Fruit fly (Drosophila melanogaster) whole organism, embryonic: ENCODE data around the gene InR.

ENCODE experiments used
- Abd-B ChIP-seq: fragments of 200-800 bp; sonication (Bioruptor generic); optimal IDR thresholded peaks from 2 replicates; lab custom pipeline; 2018; ENCODE audit warnings: missing biosample characterization, mild to moderate bottlenecking, missing genetic modification characterization, moderate library complexity
- CG10321 ChIP-seq: fragments of 200-800 bp; sonication (Bioruptor generic); IDR thresholded peaks from 2 replicates; pipeline ENCODE4 v1.3.6; 2022; ENCODE audit warnings: missing biosample characterization, missing genetic modification characterization
- CG10654 ChIP-seq: fragments of 200-800 bp; sonication (Bioruptor generic); optimal IDR thresholded peaks from 2 replicates; lab custom pipeline; 2016; ENCODE audit warnings: missing biosample characterization, missing genetic modification characterization
- CG12236 ChIP-seq: fragments of 200-800 bp; sonication (Bioruptor generic); optimal IDR thresholded peaks from 2 replicates; lab custom pipeline; 2016; ENCODE audit warnings: missing biosample characterization, missing genetic modification characterization
- CG12744 ChIP-seq: fragments of 200-800 bp; sonication (Bioruptor generic); optimal IDR thresholded peaks from 2 replicates; lab custom pipeline; 2016; ENCODE audit warnings: missing biosample characterization, missing genetic modification characterization
- CG16815 ChIP-seq: fragments of 200-800 bp; sonication (Bioruptor generic); optimal IDR thresholded peaks from 3 replicates; lab custom pipeline; 2017; ENCODE audit warnings: missing biosample characterization, mild to moderate bottlenecking, missing genetic modification characterization
- CG17359 ChIP-seq: fragments of 200-800 bp; sonication (Bioruptor generic); optimal IDR thresholded peaks from 3 replicates; lab custom pipeline; 2018; ENCODE audit warnings: missing biosample characterization, mild to moderate bottlenecking, missing genetic modification characterization, moderate library complexity
- CG17802 ChIP-seq: fragments of 200-800 bp; sonication (Bioruptor generic); optimal IDR thresholded peaks from 2 replicates; lab custom pipeline; 2018; ENCODE audit warnings: missing biosample characterization, mild to moderate bottlenecking, missing genetic modification characterization, moderate library complexity
- CG18262 ChIP-seq: fragments of 200-800 bp; optimal IDR thresholded peaks from 3 replicates; lab custom pipeline; 2019; ENCODE audit warnings: missing biosample characterization, mild to moderate bottlenecking, missing genetic modification characterization, moderate library complexity
- CG2202 ChIP-seq: fragments of 200-800 bp; sonication (Bioruptor generic); optimal IDR thresholded peaks from 2 replicates; lab custom pipeline; 2018; ENCODE audit warnings: missing biosample characterization, mild to moderate bottlenecking, missing genetic modification characterization
- CG2712 ChIP-seq: fragments of 200-800 bp; optimal IDR thresholded peaks from 3 replicates; lab custom pipeline; 2019; ENCODE audit warnings: missing biosample characterization, mild to moderate bottlenecking, missing genetic modification characterization, moderate library complexity
- CG2875 ChIP-seq: fragments of 200-800 bp; sonication (Bioruptor generic); optimal IDR thresholded peaks from 2 replicates; lab custom pipeline; 2017; ENCODE audit warnings: missing biosample characterization, mild to moderate bottlenecking, missing genetic modification characterization, missing genetic modification reagents
- CG31441 ChIP-seq: fragments of 200-800 bp; sonication (Bioruptor generic); IDR thresholded peaks from 2 replicates; pipeline ENCODE4 v1.3.6; 2022; ENCODE audit warnings: missing biosample characterization, missing genetic modification characterization
- CG32767 ChIP-seq: fragments of 200-800 bp; sonication (Bioruptor generic); IDR thresholded peaks from 2 replicates; pipeline ENCODE4 v1.3.6; 2022; ENCODE audit warnings: missing biosample characterization, missing genetic modification characterization
- CG5245 ChIP-seq: fragments of 200-800 bp; sonication (Bioruptor generic); optimal IDR thresholded peaks from 3 replicates; lab custom pipeline; 2016; ENCODE audit warnings: missing biosample characterization, missing genetic modification characterization
- CG6254 ChIP-seq: fragments of 200-800 bp; sonication (Bioruptor generic); optimal IDR thresholded peaks from 3 replicates; lab custom pipeline; 2017; ENCODE audit warnings: mild to moderate bottlenecking, missing biosample characterization, missing genetic modification reagents, missing genetic modification characterization
- CG8089 ChIP-seq: fragments of 200-800 bp; sonication (Bioruptor generic); optimal IDR thresholded peaks from 3 replicates; lab custom pipeline; 2016; ENCODE audit warnings: missing biosample characterization, missing genetic modification characterization
- CHES-1-like ChIP-seq: fragments of 200-800 bp; sonication (Bioruptor generic); optimal IDR thresholded peaks from 2 replicates; lab custom pipeline; 2016; ENCODE audit warnings: missing biosample characterization, missing genetic modification characterization
- CoRest ChIP-seq: fragments of 200-800 bp; sonication (Bioruptor generic); optimal IDR thresholded peaks from 3 replicates; lab custom pipeline; 2018; ENCODE audit warnings: missing biosample characterization, mild to moderate bottlenecking, missing genetic modification characterization, moderate library complexity
- D ChIP-seq, 2 experiments: fragments of 200-800 bp in 1 of 2; fragments of >200 bp in 1 of 2; sonication (Bioruptor generic) in 1 of 2; optimal IDR thresholded peaks; 2 replicates in 1 of 2; 3 replicates in 1 of 2; lab custom pipeline; 2017; ENCODE audit warnings: mild to moderate bottlenecking in 1 of 2, missing biosample characterization in 1 of 2, missing genetic modification characterization in 1 of 2, missing genetic modification reagents in 1 of 2
- D19A ChIP-seq: fragments of 200-800 bp; optimal IDR thresholded peaks from 3 replicates; lab custom pipeline; 2019; ENCODE audit warnings: missing biosample characterization, mild to moderate bottlenecking, missing genetic modification characterization, moderate library complexity
- Eip74EF ChIP-seq, 2 experiments: fragments of 200-800 bp in 1 of 2; fragments of >200 bp in 1 of 2; sonication (Bioruptor generic) in 1 of 2; optimal IDR thresholded peaks; 2 replicates each; lab custom pipeline; 2017 to 2019; ENCODE audit warnings: missing biosample characterization in 2 of 2, missing genetic modification characterization in 2 of 2, mild to moderate bottlenecking in 1 of 2, moderate library complexity in 1 of 2
- Elba2 ChIP-seq: fragments of 200-800 bp; sonication (Bioruptor generic); optimal IDR thresholded peaks from 3 replicates; lab custom pipeline; 2016; ENCODE audit warnings: missing biosample characterization, missing genetic modification characterization
- Mad ChIP-seq: fragments of 200-800 bp; sonication (Bioruptor generic); optimal IDR thresholded peaks from 2 replicates; lab custom pipeline; 2016; ENCODE audit warnings: missing biosample characterization, missing genetic modification characterization
- Med ChIP-seq: fragments of 200-800 bp; sonication (Bioruptor generic); peaks from one replicate; lab custom pipeline; 2016; ENCODE audit warnings: missing biosample characterization, missing genetic modification characterization, mild to moderate bottlenecking, inconsistent platforms, moderate library complexity
- PHDP ChIP-seq: fragments of 200-800 bp; sonication (Bioruptor generic); optimal IDR thresholded peaks from 3 replicates; lab custom pipeline; 2018; ENCODE audit warnings: missing biosample characterization, mild to moderate bottlenecking, missing genetic modification characterization, moderate library complexity
- Pdp1 ChIP-seq, 2 experiments: fragments of 200-800 bp; sonication (Bioruptor generic); optimal IDR thresholded peaks; 3 replicates each; lab custom pipeline; 2016; ENCODE audit warnings: missing biosample characterization in 2 of 2, missing genetic modification characterization in 2 of 2, mild to moderate bottlenecking in 1 of 2, moderate library complexity in 1 of 2
- Taf1 ChIP-seq: fragments of 200-800 bp; sonication (Bioruptor generic); IDR thresholded peaks from 2 replicates; pipeline ENCODE4 v1.3.6; 2022; ENCODE audit warnings: missing biosample characterization, missing genetic modification characterization
- ara ChIP-seq: fragments of 200-800 bp; sonication (Bioruptor generic); IDR thresholded peaks from 2 replicates; pipeline ENCODE4 v1.3.6; 2022; ENCODE audit warnings: missing biosample characterization, missing genetic modification characterization
- ash1 ChIP-seq: fragments of 200-800 bp; sonication (Bioruptor generic); optimal IDR thresholded peaks from 2 replicates; lab custom pipeline; 2018; ENCODE audit warnings: missing biosample characterization, mild to moderate bottlenecking, missing genetic modification characterization
- bowl ChIP-seq: fragments of 200-800 bp; sonication (Bioruptor generic); IDR thresholded peaks from 2 replicates; pipeline ENCODE4 v1.3.6; 2022; ENCODE audit warnings: missing biosample characterization, missing genetic modification characterization
- chif ChIP-seq, 2 experiments: fragments of 200-800 bp; sonication (Bioruptor generic); optimal IDR thresholded peaks; 3 replicates each; lab custom pipeline; 2016; ENCODE audit warnings: missing biosample characterization in 2 of 2, missing genetic modification characterization in 2 of 2
- dmrt99B ChIP-seq: fragments of 200-800 bp; sonication (Bioruptor generic); optimal IDR thresholded peaks from 2 replicates; lab custom pipeline; 2018; ENCODE audit warnings: missing biosample characterization, mild to moderate bottlenecking, missing genetic modification characterization, moderate library complexity
- en ChIP-seq: fragments of 200-800 bp; sonication (Bioruptor generic); optimal IDR thresholded peaks from 2 replicates; lab custom pipeline; 2016; ENCODE audit warnings: missing biosample characterization, missing genetic modification characterization
- gsb ChIP-seq: fragments of 200-800 bp; sonication (Bioruptor generic); IDR thresholded peaks from 2 replicates; pipeline ENCODE4 v1.3.6; 2022; ENCODE audit warnings: missing biosample characterization, missing genetic modification characterization
- hkb ChIP-seq, 2 experiments: fragments of 200-800 bp in 1 of 2; fragments of >200 bp in 1 of 2; sonication (Bioruptor generic) in 1 of 2; IDR thresholded peaks in 1 of 2; optimal IDR thresholded peaks in 1 of 2; 2 replicates each; pipeline versions ENCODE4 v1.3.6 to Lab custom; 2017 to 2022; ENCODE audit warnings: missing biosample characterization in 1 of 2, missing genetic modification characterization in 1 of 2
- lov ChIP-seq, 2 experiments: fragments of 200-800 bp in 1 of 2; fragments of >200 bp in 1 of 2; sonication (Bioruptor generic) in 1 of 2; IDR thresholded peaks in 1 of 2; optimal IDR thresholded peaks in 1 of 2; 2 replicates in 1 of 2; 3 replicates in 1 of 2; pipeline versions ENCODE4 v1.3.6 to Lab custom; 2017 to 2022; ENCODE audit warnings: missing biosample characterization in 1 of 2, missing genetic modification characterization in 1 of 2
- nmo ChIP-seq: fragments of 200-800 bp; sonication (Bioruptor generic); optimal IDR thresholded peaks from 2 replicates; lab custom pipeline; 2018; ENCODE audit warnings: missing biosample characterization, mild to moderate bottlenecking, missing genetic modification characterization, moderate library complexity
- sc ChIP-seq, 3 experiments: fragments of >200 bp in 2 of 3; fragments of 200-800 bp in 1 of 3; sonication (Bioruptor generic) in 1 of 3; optimal IDR thresholded peaks; 2 replicates in 2 of 3; 3 replicates in 1 of 3; lab custom pipeline; 2017; ENCODE audit warnings: mild to moderate bottlenecking in 1 of 3, missing biosample characterization in 1 of 3, missing genetic modification characterization in 1 of 3, missing genetic modification reagents in 1 of 3
- sens ChIP-seq: fragments of 200-800 bp; sonication (Bioruptor generic); peaks from one replicate; lab custom pipeline; 2016; ENCODE audit warnings: missing biosample characterization, missing genetic modification characterization
- slbo ChIP-seq: fragments of 200-800 bp; sonication (Bioruptor generic); IDR thresholded peaks from 2 replicates; pipeline ENCODE4 v1.3.6; 2022; ENCODE audit warnings: missing biosample characterization, missing genetic modification characterization
- ssp ChIP-seq: fragments of 200-800 bp; sonication (Bioruptor generic); IDR thresholded peaks from 2 replicates; pipeline ENCODE4 v1.3.6; 2022; ENCODE audit warnings: missing biosample characterization, missing genetic modification characterization
- stwl ChIP-seq: fragments of 200-800 bp; sonication (Bioruptor generic); optimal IDR thresholded peaks from 3 replicates; lab custom pipeline; 2018; ENCODE audit warnings: missing biosample characterization, mild to moderate bottlenecking, missing genetic modification characterization, moderate library complexity
- twi ChIP-seq: fragments of 200-800 bp; optimal IDR thresholded peaks from 2 replicates; lab custom pipeline; 2019; ENCODE audit warnings: missing biosample characterization, mild to moderate bottlenecking, missing genetic modification characterization, moderate library complexity
- unpg ChIP-seq: fragments of 200-800 bp; sonication (Bioruptor generic); optimal IDR thresholded peaks from 3 replicates; lab custom pipeline; 2018; ENCODE audit warnings: missing biosample characterization, mild to moderate bottlenecking, missing genetic modification characterization, moderate library complexity
- usp ChIP-seq: fragments of >200 bp; optimal IDR thresholded peaks from 2 replicates; lab custom pipeline; 2017; ENCODE audit warnings: missing biosample characterization, missing genetic modification characterization
- zfh1 ChIP-seq: fragments of 200-800 bp; sonication (Bioruptor generic); IDR thresholded peaks from 3 replicates; pipeline ENCODE4 v1.3.6; 2022; ENCODE audit warnings: missing biosample characterization, missing genetic modification characterization

The InR gene

DNA sequence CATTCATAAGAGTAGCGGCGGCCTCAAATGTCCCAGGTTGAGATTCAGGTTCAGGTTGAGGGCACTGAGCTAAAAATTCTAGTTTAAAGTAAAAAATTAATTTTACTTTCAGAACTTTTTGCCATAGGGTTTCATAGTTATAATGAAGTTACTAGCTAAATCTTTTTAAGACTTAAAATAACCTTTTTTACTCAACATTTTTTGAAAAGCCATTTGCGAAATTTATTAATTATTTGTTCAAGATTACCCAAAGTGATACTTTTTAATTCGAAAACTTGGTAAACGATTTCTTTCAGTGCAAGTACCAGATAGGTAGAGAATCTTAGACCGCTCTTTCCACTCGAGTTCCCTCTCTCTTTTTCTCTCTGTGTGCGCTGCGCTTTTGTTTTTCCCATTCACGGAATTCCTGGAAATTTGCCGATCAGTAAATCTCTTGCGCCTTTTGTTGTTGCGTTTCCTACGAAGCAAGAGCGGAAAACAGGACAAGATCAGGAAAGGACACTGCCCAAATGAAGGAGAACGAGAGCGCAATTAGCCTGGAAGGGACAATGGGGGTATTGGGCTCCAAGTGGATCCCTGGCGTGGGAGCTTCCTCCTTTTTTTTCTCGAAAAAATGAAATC is 22.5 kb upstream of the InR start (continued):
- TF ChIP-seq Med (GFP tag; lab: Kevin White, UChicago) (no peak), CG10654 (peak; percentile 5), CG18262 (tag; lab: Kevin White, UChicago) (peak; percentile 92), CG2202 (peak; percentile 65), gsb (GFP tag; lab: Robert Waterston, UW) (no peak), D19A (tag; lab: Kevin White, UChicago) (peak; percentile 70), zfh1 (GFP tag; lab: Robert Waterston, UW) (peak; percentile 69; the same call in 1 of the 3 replicates), Abd-B (GFP tag; lab: Kevin White, UChicago) (peak; percentile 41), CG2712 (tag; lab: Kevin White, UChicago) (peak; percentile 93), twi (tag; lab: Kevin White, UChicago) (peak; percentile 72), CG6254 (GFP tag; lab: Kevin White, UChicago) (peak; percentile 42), en (GFP tag; lab: Kevin White, UChicago) (peak; percentile 48), CG8089 (peak; percentile 24), PHDP (peak; percentile 0), Taf1 (GFP tag; lab: Robert Waterston, UW) (no peak), CG16815 (GFP tag; lab: Kevin White, UChicago) (peak; percentile 82), CG31441 (GFP tag; lab: Robert Waterston, UW) (peak; percentile 78), unpg (GFP tag; lab: Kevin White, UChicago) (peak; percentile 68), CG32767 (GFP tag; lab: Robert Waterston, UW) (peak; percentile 38; the same call in 1 of the 2 replicates), stwl (peak; percentile 47), CG10321 (no peak), CHES-1-like (GFP tag; lab: Kevin White, UChicago) (peak; percentile 16), dmrt99B (tag; lab: Kevin White, UChicago) (peak; percentile 46), CG12236 (peak; percentile 61), sens (GFP tag; lab: Kevin White, UChicago) (peak; percentile 95), nmo (GFP tag; lab: Kevin White, UChicago) (peak; percentile 85), lov (optimal IDR thresholded peaks at IDR 0.05; lab: Kevin White, UChicago) (no peak), lov (GFP tag; IDR thresholded peaks at IDR 0.05; lab: Robert Waterston, UW) (no peak), D (optimal IDR thresholded peaks at IDR 0.05; lab: Kevin White, UChicago) (no peak), D (GFP tag; optimal IDR thresholded peaks at IDR 0.05; lab: Kevin White, UChicago) (peak; percentile 70), Mad (GFP tag; lab: Kevin White, UChicago) (peak; percentile 19), bowl (GFP tag; lab: Robert Waterston, UW) (no peak), slbo (no peak), Elba2 (GFP tag; lab: Kevin White, UChicago) (peak; percentile 71), ssp (GFP tag; lab: Robert Waterston, UW) (0 out of 2 replicates have a peak, but pooled peaks have one; percentile 29), CG17359 (peak; percentile 18), ara (GFP tag; lab: Robert Waterston, UW) (peak; percentile 68), CG5245 (GFP tag; lab: Kevin White, UChicago) (peak; percentile 35), ash1 (GFP tag; lab: Kevin White, UChicago) (no peak), CG2875 (peak; percentile 43), Pdp1 (GFP tag; optimal IDR thresholded peaks at IDR 0.05; lab: Kevin White, UChicago) (peak; percentile 28 to 45), chif (GFP tag; optimal IDR thresholded peaks at IDR 0.05; lab: Kevin White, UChicago) (peak; percentile 58 to 86), usp (GFP tag; lab: Kevin White, UChicago) (no peak), hkb (optimal IDR thresholded peaks at IDR 0.05; lab: Kevin White, UChicago) (no peak), hkb (GFP tag; IDR thresholded peaks at IDR 0.05; lab: Robert Waterston, UW) (0 out of 2 replicates have a peak, but pooled peaks have one; percentile 28), CoRest (tag; lab: Kevin White, UChicago) (peak; percentile 71), Eip74EF (GFP tag; optimal IDR thresholded peaks at IDR 0.05; lab: Kevin White, UChicago) (no peak), CG17802 (tag; lab: Kevin White, UChicago) (peak; percentile 7), CG12744 (peak; percentile 18), sc (optimal IDR thresholded peaks at IDR 0.05; lab: Kevin White, UChicago) (no peak), sc (GFP tag; optimal IDR thresholded peaks at IDR 0.05; lab: Kevin White, UChicago) (peak; percentile 65)
